Worm (Caenorhabditis elegans): ENCODE measurements around the gene argk-1.

Gene argk-1

DNA sequence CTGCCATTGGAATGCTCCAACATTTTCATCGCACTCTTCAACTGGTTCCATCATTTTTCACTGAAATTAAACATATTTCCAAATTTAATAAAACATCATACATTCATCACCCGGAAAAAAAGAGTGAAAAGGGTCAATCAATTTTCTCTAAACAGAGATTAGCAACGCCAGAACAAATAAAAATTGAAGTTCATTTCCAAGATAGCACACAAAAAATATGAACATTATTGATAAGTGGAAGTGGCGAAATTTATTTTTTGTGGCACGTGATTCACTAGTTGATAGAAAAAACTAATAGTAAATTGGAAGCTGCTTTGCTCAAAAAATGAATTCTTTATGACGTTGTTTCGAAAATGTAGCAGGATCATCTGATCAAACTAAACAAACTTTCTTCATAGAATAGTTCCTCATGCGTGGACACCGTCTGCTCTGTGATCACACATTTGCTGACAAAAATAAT is 28.4 kb upstream of the argk-1 start, which contains the start of the genes F14H3.12 and srj-29:
TSS of gene F14H3.12 (minus strand) at position 74 of the 460 bp plus-strand sequence.
TSS of gene srj-29 (plus strand) at position 410 of the 460 bp plus-strand sequence.
- TF ChIP-seq unc-39 (tag; optimal IDR thresholded peaks at IDR 0.05) (no peak), unc-62 (GFP tag; optimal IDR thresholded peaks at IDR 0.05) (no peak), ceh-9 (tag; optimal IDR thresholded peaks at IDR 0.05) (no peak), pqm-1 (tag; optimal IDR thresholded peaks at IDR 0.05) (peak; percentile 47), egl-5 (tag; optimal IDR thresholded peaks at IDR 0.05) (no peak), elt-2 (tag; optimal IDR thresholded peaks at IDR 0.05) (peak; percentile 79)

- no peak for TF ChIP-seq ztf-11 (tag; optimal IDR thresholded peaks at IDR 0.05)
- TF ChIP-seq nhr-23 (tag; optimal IDR thresholded peaks at IDR 0.05), result no peak
- TF ChIP-seq sea-2 (GFP tag; optimal IDR thresholded peaks at IDR 0.05), result no peak
- peak; percentile 74 for TF ChIP-seq pqm-1 (tag; optimal IDR thresholded peaks at IDR 0.05)
- TF ChIP-seq elt-2 (tag; optimal IDR thresholded peaks at IDR 0.05), result peak; percentile 84
These were observed 23.7 kb upstream of the argk-1 start for ce11 chrV:16080039-16080438.

- TF ChIP-seq sea-2 (GFP tag; optimal IDR thresholded peaks at IDR 0.05) (no peak), ceh-82 (tag; optimal IDR thresholded peaks at IDR 0.05) (no peak), pha-4 (tag; optimal IDR thresholded peaks at IDR 0.05) (peak; percentile 44), pqm-1 (tag; optimal IDR thresholded peaks at IDR 0.05) (peak; percentile 68), nhr-11 (tag; optimal IDR thresholded peaks at IDR 0.05) (no peak), ztf-11 (tag; optimal IDR thresholded peaks at IDR 0.05) (no peak), unc-39 (tag; optimal IDR thresholded peaks at IDR 0.05) (no peak), elt-2 (tag; optimal IDR thresholded peaks at IDR 0.05) (peak; percentile 18), R02D3.7 (tag; optimal IDR thresholded peaks at IDR 0.05) (no peak)
These were observed 23.0 kb upstream of the argk-1 start for ce11 chrV:16080678-16081077.

DNA sequence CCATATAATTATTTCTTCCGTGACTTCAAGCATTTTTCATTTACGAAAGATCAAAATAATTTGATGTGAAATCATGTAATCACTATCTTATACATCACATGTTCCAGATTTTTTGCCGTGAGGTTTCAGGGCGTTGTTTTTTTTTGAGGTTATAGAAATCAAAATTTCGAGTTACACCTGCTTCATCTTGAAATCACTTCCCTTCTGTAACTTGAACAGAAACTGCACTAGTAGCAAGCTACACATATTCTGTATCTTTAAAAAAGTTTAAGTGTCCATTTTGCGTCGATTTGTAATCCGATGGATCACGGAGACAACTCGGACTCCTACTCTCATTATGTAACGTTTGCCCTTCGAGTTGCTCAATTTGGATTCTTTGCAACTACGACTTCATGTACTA is 13.0 kb upstream of the argk-1 start, which contains the start of gene F22B8.3:
TSS of gene F22B8.3 (plus strand) at position 301 of the 400 bp plus-strand sequence.
- TF ChIP-seq skn-1 (tag; optimal IDR thresholded peaks at IDR 0.05) (no peak), elt-3 (tag; optimal IDR thresholded peaks at IDR 0.05) (no peak), nhr-11 (tag; optimal IDR thresholded peaks at IDR 0.05) (no peak), fos-1 (tag; optimal IDR thresholded peaks at IDR 0.05) (no peak), R02D3.7 (tag; optimal IDR thresholded peaks at IDR 0.05) (no peak), ZK546.5 (tag; optimal IDR thresholded peaks at IDR 0.05) (no peak), ztf-11 (tag; optimal IDR thresholded peaks at IDR 0.05) (no peak), unc-39 (tag; optimal IDR thresholded peaks at IDR 0.05) (no peak)

- TF ChIP-seq ama-1 (optimal IDR thresholded peaks at IDR 0.05), result no peak
- no peak for TF ChIP-seq fkh-10 (GFP tag; optimal IDR thresholded peaks at IDR 0.05)
- TF ChIP-seq unc-62 (GFP tag; optimal IDR thresholded peaks at IDR 0.05), result no peak
- no peak for TF ChIP-seq ZK546.5 (tag; optimal IDR thresholded peaks at IDR 0.05)
- no peak for TF ChIP-seq ztf-11 (tag; optimal IDR thresholded peaks at IDR 0.05)
- no peak for TF ChIP-seq unc-39 (tag; optimal IDR thresholded peaks at IDR 0.05)
- no peak for TF ChIP-seq nhr-28 (tag; optimal IDR thresholded peaks at IDR 0.05)
- TF ChIP-seq lin-39 (tag; optimal IDR thresholded peaks at IDR 0.05), result no peak
- TF ChIP-seq tbx-2 (tag; optimal IDR thresholded peaks at IDR 0.05), result no peak
- no peak for TF ChIP-seq aly-2 (tag; optimal IDR thresholded peaks at IDR 0.05)
- no peak for TF ChIP-seq nhr-25 (tag; optimal IDR thresholded peaks at IDR 0.05)
These were observed 9.4 kb upstream of the argk-1 start, which contains the start of gene F22B8.7 for ce11 chrV:16094284-16094683. Gene F22B8.7 (plus strand): TSS chrV:16094584.

- TF ChIP-seq lsy-12 (tag; optimal IDR thresholded peaks at IDR 0.05), result no peak
- TF ChIP-seq elt-2 (tag; optimal IDR thresholded peaks at IDR 0.05), result peak; percentile 12
- peak; percentile 19 for TF ChIP-seq pqm-1 (tag; optimal IDR thresholded peaks at IDR 0.05)
These were observed 8.8 kb upstream of the argk-1 start for ce11 chrV:16094862-16095261.

ce11 chrV:16099441-16099840 is 4.3 kb upstream of the argk-1 start, which contains the start of gene str-7:
Gene str-7 (minus strand): TSS chrV:16099541.
- TF ChIP-seq pqm-1 (tag; optimal IDR thresholded peaks at IDR 0.05), result peak; percentile 2
- no peak for TF ChIP-seq nhr-43 (tag; optimal IDR thresholded peaks at IDR 0.05; ENCODE audit: poor library complexity, severe bottlenecking)
- TF ChIP-seq nfya-1 (tag; optimal IDR thresholded peaks at IDR 0.05; ENCODE audit: insufficient read depth), result no peak
- TF ChIP-seq hmg-11 (tag; optimal IDR thresholded peaks at IDR 0.05), result no peak
- TF ChIP-seq ceh-82 (tag; optimal IDR thresholded peaks at IDR 0.05), result no peak
- TF ChIP-seq elt-3 (tag; optimal IDR thresholded peaks at IDR 0.05), result no peak
- no peak for TF ChIP-seq jun-1 (tag; optimal IDR thresholded peaks at IDR 0.05)
- TF ChIP-seq ZK546.5 (tag; optimal IDR thresholded peaks at IDR 0.05), result no peak
- TF ChIP-seq nhr-23 (tag; optimal IDR thresholded peaks at IDR 0.05), result no peak

Measured in whole organism, L3 larva.